Worm (Caenorhabditis elegans) whole organism, young adult: Measurements from ENCODE around the gene nsph-1.1.

Source experiments
- Y67H2A.10 ChIP-seq: fragments of 200-800 bp; sonication (Bioruptor generic); conservative IDR thresholded peaks from 2 replicates; pipeline ENCODE4 v1.3.6; 2022; ENCODE audit warnings: missing genetic modification reagents, missing genetic modification characterization, missing compliant biosample characterization
- Y79H2A.3 ChIP-seq: fragments of 200-800 bp; sonication (Bioruptor generic); conservative IDR thresholded peaks from 2 replicates; pipeline ENCODE4 v1.3.6; 2022; ENCODE audit warnings: missing genetic modification reagents, missing genetic modification characterization, missing compliant biosample characterization
- Y95B8A.8 ChIP-seq: fragments of 200-800 bp; sonication (Bioruptor generic); IDR thresholded peaks from 2 replicates; pipeline ENCODE4 v1.3.6; 2022; ENCODE audit warnings: missing genetic modification reagents, missing genetic modification characterization, missing compliant biosample characterization
- attf-6 ChIP-seq: fragments of 200-800 bp; sonication (Bioruptor generic); IDR thresholded peaks from 2 replicates; pipeline ENCODE4 v1.3.6; 2022; ENCODE audit warnings: missing genetic modification reagents, missing genetic modification characterization, missing compliant biosample characterization
- bed-2 ChIP-seq: fragments of 200-800 bp; sonication (Bioruptor generic); IDR thresholded peaks from 2 replicates; pipeline ENCODE4 v1.3.6; 2022; ENCODE audit warnings: missing genetic modification reagents, missing genetic modification characterization, missing compliant biosample characterization
- ceh-27 ChIP-seq: fragments of 200-800 bp; sonication (Bioruptor generic); optimal IDR thresholded peaks from 2 replicates; lab custom pipeline; 2018; ENCODE audit warnings: mild to moderate bottlenecking, missing genetic modification characterization, moderate library complexity, missing compliant biosample characterization
- die-1 ChIP-seq: sonication (generic microtip); optimal IDR thresholded peaks from 2 replicates; lab custom pipeline; 2016; ENCODE audit warnings: missing genotype, mild to moderate bottlenecking, missing genetic modification characterization, missing compliant biosample characterization
- efl-1 ChIP-seq: fragments of 150-350 bp; optimal IDR thresholded peaks from 2 replicates; lab custom pipeline; 2014; ENCODE audit warnings: missing biosample characterization, missing genetic modification reagents, missing genetic modification characterization
- lin-35 ChIP-seq, 3 experiments: fragments of 150-350 bp in 2 of 3; sonication (generic microtip) in 1 of 3; optimal IDR thresholded peaks; 2 replicates each; lab custom pipeline; 2014 to 2018; ENCODE audit warnings: missing biosample characterization in 3 of 3, missing genetic modification characterization in 3 of 3, missing genetic modification reagents in 3 of 3
- lin-40 ChIP-seq: sonication (generic microtip); optimal IDR thresholded peaks from 2 replicates; lab custom pipeline; 2016; ENCODE audit warnings: missing genetic modification characterization, mild to moderate bottlenecking, missing compliant biosample characterization, missing genotype, missing genetic modification reagents
- lir-1 ChIP-seq: fragments of 200-800 bp; sonication (Bioruptor generic); conservative IDR thresholded peaks from 2 replicates; pipeline ENCODE4 v1.3.6; 2022; ENCODE audit warnings: missing genetic modification reagents, missing genetic modification characterization, missing compliant biosample characterization
- lsy-27 ChIP-seq: sonication (generic microtip); optimal IDR thresholded peaks from 2 replicates; lab custom pipeline; 2017; ENCODE audit warnings: missing genetic modification characterization, mild to moderate bottlenecking, missing compliant biosample characterization, antibody characterized with exemption, missing genotype, borderline replicate concordance; ENCODE audit not compliant: insufficient read depth
- madf-3 ChIP-seq: fragments of 200-800 bp; sonication (Bioruptor generic); IDR thresholded peaks from 2 replicates; pipeline ENCODE4 v1.3.6; 2022; ENCODE audit warnings: missing genetic modification reagents, missing genetic modification characterization, missing compliant biosample characterization
- pha-4 ChIP-seq: fragments of 150-350 bp; sonication (generic microtip); optimal IDR thresholded peaks from 2 replicates; lab custom pipeline; 2014; ENCODE audit warnings: missing biosample characterization, missing genetic modification reagents, missing genetic modification characterization
- somi-1 ChIP-seq: fragments of 200-800 bp; sonication (Bioruptor generic); optimal IDR thresholded peaks from 2 replicates; lab custom pipeline; 2018; ENCODE audit warnings: mild to moderate bottlenecking, missing genetic modification characterization, missing compliant biosample characterization
- unc-130 ChIP-seq: sonication (generic microtip); optimal IDR thresholded peaks from 2 replicates; lab custom pipeline; 2016; ENCODE audit warnings: missing genetic modification reagents, missing genetic modification characterization, missing compliant biosample characterization
- ztf-26 ChIP-seq: sonication (generic microtip); optimal IDR thresholded peaks from 2 replicates; lab custom pipeline; 2017; ENCODE audit warnings: missing genetic modification characterization, missing compliant biosample characterization

Gene nsph-1.1

DNA sequence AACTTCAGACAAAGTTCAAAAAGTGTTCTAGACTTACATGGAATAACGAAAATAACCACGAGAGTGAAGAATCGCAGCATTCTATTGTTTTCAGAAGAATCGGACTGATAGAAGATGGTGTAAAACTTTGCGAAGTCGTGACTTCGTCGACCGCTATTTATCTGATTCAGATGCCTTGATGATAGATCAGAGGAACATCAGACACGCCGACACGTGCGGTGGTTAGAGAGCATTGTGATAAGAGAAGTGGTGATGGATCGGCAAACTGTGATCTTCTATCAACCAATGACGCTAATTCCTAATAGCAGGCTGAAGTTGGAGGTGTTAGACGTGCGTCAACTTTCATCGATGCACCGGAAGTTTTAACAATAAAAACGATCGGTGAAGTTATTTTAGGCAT, 51.7 kb downstream of the nsph-1.1 start:
- TF ChIP-seq Y67H2A.10 (GFP tag; lab: Robert Waterston, UW) (no peak), somi-1 (GFP tag; lab: Kevin White, UChicago) (peak; percentile 36), madf-3 (GFP tag; lab: Robert Waterston, UW) (no peak), lsy-27 (tag; lab: Kevin White, UChicago) (no peak), Y95B8A.8 (no peak), lir-1 (GFP tag; lab: Robert Waterston, UW) (no peak), lin-35 (GFP tag; optimal IDR thresholded peaks at IDR 0.05; lab: Kevin White, UChicago) (no peak), attf-6 (no peak), lin-40 (peak; percentile 23), bed-2 (GFP tag; lab: Robert Waterston, UW) (no peak), Y79H2A.3 (GFP tag; lab: Robert Waterston, UW) (no peak), ztf-26 (tag; lab: Kevin White, UChicago) (peak; percentile 49), pha-4 (tag; lab: Kevin White, UChicago) (no peak), efl-1 (GFP tag; lab: Kevin White, UChicago) (no peak), die-1 (tag; lab: Kevin White, UChicago) (no peak), unc-130 (GFP tag; lab: Kevin White, UChicago) (no peak), ceh-27 (no peak)
